Fruit fly (Drosophila melanogaster) whole organism: Measurements from ENCODE around the gene Glt.

Experiments used
- CG8478 ChIP-seq: fragments of >200 bp; optimal IDR thresholded peaks from 2 replicates; lab custom pipeline; 2018; ENCODE audit warnings: inconsistent platforms
- Dll ChIP-seq: fragments of >200 bp; optimal IDR thresholded peaks from 2 replicates; lab custom pipeline; 2017
- EcR ChIP-seq, 2 experiments: fragments of >200 bp; optimal IDR thresholded peaks; 2 replicates each; lab custom pipeline; 2017; ENCODE audit warnings: missing biosample characterization in 2 of 2, missing genetic modification characterization in 2 of 2, missing genetic modification reagents in 2 of 2
- pan ChIP-seq: fragments of >200 bp; optimal IDR thresholded peaks from 2 replicates; lab custom pipeline; 2017
- psq ChIP-seq: fragments of >200 bp; optimal IDR thresholded peaks from 2 replicates; lab custom pipeline; 2017
- usp ChIP-seq: fragments of >200 bp; optimal IDR thresholded peaks from 2 replicates; lab custom pipeline; 2017; ENCODE audit warnings: missing biosample characterization, missing genetic modification characterization, mixed read lengths

Glt gene

dm6 chr2L:8691292-8691975 is 18.9 kb downstream of the Glt start:
- TF ChIP-seq CG8478 (lab: Kevin White, UChicago) (peak; percentile 41), Dll (no peak)

dm6 chr2L:8692426-8693180 is 20.1 kb downstream of the Glt start:
- TF ChIP-seq psq = no peak
- no peak for TF ChIP-seq pan (lab: Kevin White, UChicago)
- TF ChIP-seq Dll = no peak

DNA sequence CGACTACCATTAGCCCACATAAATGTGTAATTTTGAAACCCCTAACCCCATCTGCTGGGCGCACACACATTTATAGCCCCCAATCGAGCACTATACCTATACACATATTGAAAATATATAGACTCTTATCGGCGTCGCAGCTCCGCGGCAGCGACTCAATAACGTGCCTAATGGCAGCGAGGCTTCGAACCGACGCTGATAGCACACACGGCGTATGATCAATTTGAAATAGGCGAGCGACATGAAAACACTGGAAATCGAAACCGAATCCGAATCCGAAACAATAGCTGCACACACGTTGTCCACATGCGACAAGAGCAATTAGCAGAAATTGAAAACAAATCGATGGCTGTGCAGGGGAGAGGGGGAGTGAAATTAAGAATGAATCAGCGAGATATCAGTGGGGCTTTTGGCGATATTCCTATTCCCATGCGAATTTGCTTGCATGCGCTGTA is 21.8 kb downstream of the Glt start:
- no peak for TF ChIP-seq EcR (GFP tag; optimal IDR thresholded peaks at IDR 0.05; lab: Kevin White, UChicago)
- TF ChIP-seq pan (lab: Kevin White, UChicago) = no peak
- no peak for TF ChIP-seq CG8478 (lab: Kevin White, UChicago)
- no peak for TF ChIP-seq Dll
- TF ChIP-seq psq = no peak
- no peak for TF ChIP-seq usp (GFP tag; lab: Kevin White, UChicago)

DNA sequence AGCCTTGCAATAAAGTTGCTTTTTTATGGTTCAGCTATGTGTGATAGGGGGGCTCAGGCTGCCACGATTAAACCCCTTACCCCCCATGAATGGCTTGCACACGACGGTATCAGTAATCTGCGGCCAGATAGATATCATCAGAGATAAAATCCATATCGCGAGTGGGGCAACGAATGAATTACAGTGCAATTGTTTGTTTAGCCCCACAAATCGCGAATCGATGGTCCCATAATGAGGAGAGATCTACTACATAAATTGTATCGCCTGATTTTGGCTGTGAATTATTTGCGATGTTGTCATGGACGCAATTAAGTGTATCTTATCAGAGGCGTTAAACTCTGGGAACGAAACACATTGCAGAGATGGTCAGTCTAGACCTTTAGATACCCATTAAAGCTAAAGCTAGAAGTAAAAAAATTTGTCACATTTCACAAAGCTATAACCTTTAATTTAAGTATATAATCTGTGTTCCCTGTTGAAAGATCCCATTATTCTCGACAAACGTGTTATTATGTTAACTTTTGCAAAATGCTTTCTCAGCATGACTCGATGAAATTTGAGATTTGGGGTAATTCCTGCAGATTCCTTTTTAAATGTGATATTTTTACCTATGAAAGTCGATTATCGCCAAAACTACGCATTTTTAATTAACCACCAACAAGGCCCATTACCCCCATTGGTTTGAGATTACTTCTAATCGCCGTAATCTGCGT is 25.6 kb downstream of the Glt start:
- TF ChIP-seq usp (GFP tag; lab: Kevin White, UChicago) = no peak
- no peak for TF ChIP-seq Dll
- no peak for TF ChIP-seq EcR (GFP tag; optimal IDR thresholded peaks at IDR 0.05; lab: Kevin White, UChicago)
- TF ChIP-seq pan (lab: Kevin White, UChicago) = no peak
- TF ChIP-seq CG8478 (lab: Kevin White, UChicago) = no peak
- TF ChIP-seq psq = no peak

dm6 chr2L:8699895-8700314 is 27.4 kb downstream of the Glt start:
- TF ChIP-seq EcR (GFP tag; optimal IDR thresholded peaks at IDR 0.05; lab: Kevin White, UChicago) = no peak
- no peak for TF ChIP-seq psq
- no peak for TF ChIP-seq pan (lab: Kevin White, UChicago)
- no peak for TF ChIP-seq Dll
- no peak for TF ChIP-seq usp (GFP tag; lab: Kevin White, UChicago)
- TF ChIP-seq CG8478 (lab: Kevin White, UChicago) = no peak

DNA sequence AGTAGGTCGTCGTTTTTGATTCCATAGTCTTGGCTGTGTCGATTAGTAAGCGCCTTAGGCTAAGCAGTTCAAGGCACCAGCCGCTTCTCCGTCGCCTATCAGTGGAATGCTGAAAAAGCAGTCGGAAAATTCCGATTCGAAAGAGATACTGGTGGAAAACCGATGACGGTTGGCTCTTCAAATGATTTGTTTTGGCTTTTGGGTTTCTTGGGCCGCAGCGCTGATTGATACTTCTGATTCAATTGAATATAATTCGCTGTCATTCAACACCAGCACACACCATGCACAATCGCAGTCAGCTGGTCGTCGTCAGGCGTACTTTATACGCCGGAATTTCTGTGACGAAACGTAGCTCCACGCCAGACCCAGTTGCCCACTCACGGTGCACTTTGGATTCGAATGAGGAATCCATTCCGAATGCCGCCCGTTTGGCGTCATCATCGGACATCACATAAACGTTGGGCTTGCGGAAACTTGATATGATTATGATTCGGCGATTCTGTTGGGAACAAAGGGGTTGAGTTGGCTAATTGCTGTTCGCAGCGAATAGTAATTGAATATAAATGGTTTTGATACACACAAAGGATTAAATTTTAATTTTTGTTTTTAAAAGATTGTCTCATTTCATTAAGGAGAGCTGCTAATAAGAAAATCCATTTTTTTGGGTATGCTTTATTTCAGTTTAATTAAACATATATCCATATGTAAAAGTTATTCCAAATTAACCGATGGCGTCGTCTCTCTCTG is 28.5 kb downstream of the Glt start:
- TF ChIP-seq usp (GFP tag; lab: Kevin White, UChicago) = no peak
- no peak for TF ChIP-seq CG8478 (lab: Kevin White, UChicago)
- no peak for TF ChIP-seq EcR (GFP tag; optimal IDR thresholded peaks at IDR 0.05; lab: Kevin White, UChicago)
- TF ChIP-seq Dll = no peak
- TF ChIP-seq pan (lab: Kevin White, UChicago) = no peak

dm6 chr2L:8702907-8703626 is 30.6 kb downstream of the Glt start:
- TF ChIP-seq Dll (no peak), psq (no peak), EcR (GFP tag; optimal IDR thresholded peaks at IDR 0.05; lab: Kevin White, UChicago) (no peak), usp (GFP tag; lab: Kevin White, UChicago) (no peak), CG8478 (lab: Kevin White, UChicago) (no peak), pan (lab: Kevin White, UChicago) (no peak)

dm6 chr2L:8704648-8705622 is 32.4 kb downstream of the Glt start, which contains the start of gene CatB:
Gene CatB (plus strand): TSS chr2L:8705572.
- TF ChIP-seq Dll (no peak), EcR (GFP tag; optimal IDR thresholded peaks at IDR 0.05; lab: Kevin White, UChicago) (no peak), CG8478 (lab: Kevin White, UChicago) (no peak), usp (GFP tag; lab: Kevin White, UChicago) (no peak), psq (no peak), pan (lab: Kevin White, UChicago) (no peak)

DNA sequence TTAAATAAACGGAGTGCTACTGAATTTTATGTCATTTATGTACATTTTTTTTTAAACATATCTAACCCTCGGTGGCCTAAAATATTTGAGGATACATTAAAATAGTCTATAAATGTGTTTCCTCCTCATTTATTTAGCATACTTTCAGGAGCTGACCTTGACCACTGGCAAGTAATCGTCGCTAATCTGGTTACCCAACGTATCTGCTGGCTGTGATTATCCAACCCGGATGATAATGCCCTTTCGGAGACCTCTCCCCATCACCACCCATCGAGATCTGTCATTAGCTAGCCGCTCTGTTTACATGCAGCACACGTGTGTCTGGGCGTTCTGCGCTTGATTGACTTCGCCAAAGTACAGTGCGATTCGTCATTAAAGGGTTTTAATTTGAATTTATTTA is 35.0 kb downstream of the Glt start:
- no peak for TF ChIP-seq CG8478 (lab: Kevin White, UChicago)
- no peak for TF ChIP-seq usp (GFP tag; lab: Kevin White, UChicago)
- no peak for TF ChIP-seq psq
- TF ChIP-seq Dll = no peak
- no peak for TF ChIP-seq EcR (GFP tag; optimal IDR thresholded peaks at IDR 0.05; lab: Kevin White, UChicago)
- TF ChIP-seq pan (lab: Kevin White, UChicago) = no peak
